Worm (Caenorhabditis elegans) whole organism, dauer: ENCODE measurements around the gene C05B5.8.

Source experiments
- unc-62 ChIP-seq: sonication (generic microtip); optimal IDR thresholded peaks from 2 replicates; lab custom pipeline; 2017; ENCODE audit warnings: missing biosample characterization, missing genetic modification reagents, missing genetic modification characterization

The C05B5.8 gene

ce11 chrIII:10012136-10012535, 5.6 kb upstream of the C05B5.8 start, which contains the start of gene C05B5.16:
Gene C05B5.16 (plus strand): TSS chrIII:10012436.
- no peak for TF ChIP-seq unc-62 (GFP tag; lab: Kevin White, UChicago)

- no peak for TF ChIP-seq unc-62 (GFP tag; lab: Kevin White, UChicago)
These were observed 3.5 kb upstream of the C05B5.8 start, which contains the start of gene fbxa-155 for ce11 chrIII:10010117-10010516. Gene fbxa-155 (minus strand): TSS chrIII:10010217.

DNA sequence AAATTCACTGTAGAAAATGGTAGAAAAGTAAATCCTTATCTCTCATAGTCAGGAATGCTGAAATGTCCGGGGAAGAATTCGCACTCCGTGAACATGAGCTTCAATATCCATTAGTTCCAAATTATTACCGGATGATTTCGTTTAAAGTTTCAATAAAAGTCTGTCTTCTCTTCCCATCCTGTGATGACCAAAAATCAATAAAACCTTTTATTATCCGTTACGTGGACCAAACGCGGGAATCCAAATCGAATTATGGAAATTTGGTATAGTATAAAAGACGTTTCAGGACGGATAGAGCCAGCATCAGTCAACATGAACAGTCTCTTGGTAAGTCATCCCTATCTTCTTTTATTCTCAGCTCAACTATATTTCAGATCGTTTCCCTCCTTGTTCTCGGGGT, 2.4 kb downstream of the C05B5.8 start, which contains the start of gene C05B5.11:
Gene C05B5.11 (plus strand): TSS at position 301 of the 400 bp plus-strand sequence.
- no peak for TF ChIP-seq unc-62 (GFP tag; lab: Kevin White, UChicago)

ce11 chrIII:10001060-10001459, 5.5 kb downstream of the C05B5.8 start, which contains the start of gene C05B5.5:
Gene C05B5.5 (plus strand): TSS chrIII:10001360.
- TF ChIP-seq unc-62 (GFP tag; lab: Kevin White, UChicago): no peak

ce11 chrIII:10000428-10000827, 6.2 kb downstream of the C05B5.8 start, which contains the start of gene C05B5.2:
Gene C05B5.2 (minus strand): TSS chrIII:10000528.
- no peak for TF ChIP-seq unc-62 (GFP tag; lab: Kevin White, UChicago)

DNA sequence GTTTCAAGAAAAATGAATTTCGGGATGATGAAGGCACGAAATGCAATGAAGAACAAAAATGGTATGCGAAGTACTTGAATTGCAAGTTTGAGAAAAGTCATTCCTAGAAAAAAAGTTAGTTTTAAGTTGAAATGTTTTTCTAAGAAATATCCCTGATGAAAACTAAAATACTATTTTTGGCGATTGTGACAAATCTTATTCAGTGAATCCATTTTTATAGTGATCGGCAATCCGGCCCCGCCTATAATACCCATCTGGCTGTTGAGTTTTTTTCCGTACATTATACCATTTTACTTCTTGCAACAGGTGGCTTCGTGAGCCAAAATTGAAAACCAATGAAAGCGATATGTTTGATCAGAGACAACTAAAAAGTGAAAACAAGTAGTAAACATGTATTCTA, 7.3 kb downstream of the C05B5.8 start, which contains the start of gene C05B5.17:
Gene C05B5.17 (minus strand): TSS at position 101 of the 400 bp plus-strand sequence.
- no peak for TF ChIP-seq unc-62 (GFP tag; lab: Kevin White, UChicago)

ce11 chrIII:9997890-9998289, 8.7 kb downstream of the C05B5.8 start, which contains the start of gene pqn-8:
Gene pqn-8 (minus strand): TSS chrIII:9997990.
- TF ChIP-seq unc-62 (GFP tag; lab: Kevin White, UChicago): no peak

- no peak for TF ChIP-seq unc-62 (GFP tag; lab: Kevin White, UChicago)
These were observed 13.0 kb downstream of the C05B5.8 start, which contains the start of gene C05B5.4 for ce11 chrIII:9993535-9993934. Gene C05B5.4 (plus strand): TSS chrIII:9993885.

DNA sequence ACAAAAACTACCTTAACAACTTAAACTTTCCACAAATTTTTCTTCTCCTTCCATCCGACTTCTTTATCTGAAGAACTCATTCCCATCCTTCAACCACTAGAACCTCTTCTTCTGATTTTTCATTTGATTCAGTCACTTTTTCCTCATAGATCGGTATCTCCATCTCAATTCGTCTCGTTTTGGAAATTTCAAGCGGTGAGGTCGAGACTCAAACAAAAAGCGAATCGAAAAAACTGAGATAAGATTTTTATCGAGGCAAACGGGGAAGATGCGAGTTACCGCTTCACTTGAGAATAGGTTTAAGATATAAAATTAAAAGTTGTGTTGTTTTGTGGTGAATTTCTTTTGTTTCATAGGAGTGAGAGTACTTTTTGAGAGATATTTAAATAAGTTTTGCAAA, 15.3 kb downstream of the C05B5.8 start:
- TF ChIP-seq unc-62 (GFP tag; lab: Kevin White, UChicago): no peak

DNA sequence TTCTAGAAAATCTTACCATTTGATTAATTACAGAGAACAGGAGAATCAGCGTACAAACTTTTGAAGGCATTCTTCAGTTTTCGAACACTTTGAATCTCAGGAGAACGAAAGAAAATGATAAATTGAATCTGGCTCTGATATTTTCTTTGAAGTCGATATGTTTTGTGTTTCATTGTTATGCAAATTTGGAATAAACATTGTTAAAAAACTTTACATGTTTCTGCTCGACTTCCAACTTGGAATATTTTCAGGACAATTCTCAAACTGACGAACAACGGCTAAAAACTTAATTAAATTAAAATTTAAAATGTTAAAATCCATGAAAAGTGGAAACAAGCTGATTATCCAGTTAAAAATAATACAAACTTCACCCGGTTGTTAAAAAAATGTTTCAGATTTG, 18.2 kb downstream of the C05B5.8 start, which contains the start of gene C05B5.1:
Gene C05B5.1 (minus strand): TSS at position 101 of the 400 bp plus-strand sequence.
- no peak for TF ChIP-seq unc-62 (GFP tag; lab: Kevin White, UChicago)

ce11 chrIII:9986827-9987429, 19.7 kb downstream of the C05B5.8 start, which contains the start of gene C05B5.12:
Gene C05B5.12 (plus strand): TSS chrIII:9987379.
- no peak for TF ChIP-seq unc-62 (GFP tag; lab: Kevin White, UChicago)

DNA sequence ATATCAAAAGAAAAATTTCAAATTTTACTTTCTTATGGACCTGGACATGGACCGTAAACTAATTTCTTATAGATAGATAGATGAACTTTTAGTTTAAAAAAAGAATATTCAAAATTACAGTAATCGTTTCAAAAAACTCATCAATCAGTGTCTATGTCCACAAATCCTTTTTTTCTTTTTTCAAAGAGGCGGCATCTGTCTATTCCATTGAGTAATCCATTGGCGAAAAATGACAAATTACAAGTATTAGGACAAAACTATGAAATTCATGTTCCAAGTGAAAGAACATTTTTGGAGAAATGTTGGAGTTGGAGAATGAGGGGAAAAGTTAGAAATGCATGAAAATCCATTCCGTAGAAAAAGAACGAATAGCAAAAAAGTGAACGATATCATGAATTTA, 21.0 kb downstream of the C05B5.8 start:
- TF ChIP-seq unc-62 (GFP tag; lab: Kevin White, UChicago): no peak

ce11 chrIII:9984604-9985003, 22.0 kb downstream of the C05B5.8 start:
- no peak for TF ChIP-seq unc-62 (GFP tag; lab: Kevin White, UChicago)

DNA sequence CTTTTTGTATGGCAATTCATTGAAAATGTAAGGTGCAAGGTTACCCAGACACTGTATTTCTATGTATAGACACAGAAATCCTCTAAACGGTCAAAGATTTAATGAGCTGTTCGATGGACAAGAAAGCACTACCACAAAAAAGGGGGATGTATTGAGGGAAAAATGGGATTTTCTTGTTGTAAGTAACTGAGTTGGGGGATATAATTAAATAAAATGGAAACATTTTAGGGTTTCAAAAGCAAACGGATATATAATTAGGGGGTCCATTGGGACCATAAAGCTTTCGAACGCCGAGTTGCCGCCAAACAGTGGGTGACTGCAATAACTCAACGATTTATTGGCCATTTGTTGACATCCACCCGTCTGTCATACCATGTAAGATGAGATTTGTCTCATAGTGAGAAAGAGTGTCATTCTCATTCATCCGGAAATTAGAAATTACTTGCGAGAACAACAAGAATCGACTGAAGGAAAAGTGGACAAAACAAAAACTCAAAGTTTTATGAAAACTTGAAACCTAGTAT, 24.4 kb downstream of the C05B5.8 start:
- TF ChIP-seq unc-62 (GFP tag; lab: Kevin White, UChicago): no peak

- no peak for TF ChIP-seq unc-62 (GFP tag; lab: Kevin White, UChicago)
These were observed 32.8 kb downstream of the C05B5.8 start, which contains the start of gene R10E12.2 for ce11 chrIII:9973765-9974164. Gene R10E12.2 (minus strand): TSS chrIII:9973865.

ce11 chrIII:9972192-9972811, 34.3 kb downstream of the C05B5.8 start:
- no peak for TF ChIP-seq unc-62 (GFP tag; lab: Kevin White, UChicago)
